Worm (Caenorhabditis elegans): ENCODE measurements around the gene srbc-45.

DNA sequence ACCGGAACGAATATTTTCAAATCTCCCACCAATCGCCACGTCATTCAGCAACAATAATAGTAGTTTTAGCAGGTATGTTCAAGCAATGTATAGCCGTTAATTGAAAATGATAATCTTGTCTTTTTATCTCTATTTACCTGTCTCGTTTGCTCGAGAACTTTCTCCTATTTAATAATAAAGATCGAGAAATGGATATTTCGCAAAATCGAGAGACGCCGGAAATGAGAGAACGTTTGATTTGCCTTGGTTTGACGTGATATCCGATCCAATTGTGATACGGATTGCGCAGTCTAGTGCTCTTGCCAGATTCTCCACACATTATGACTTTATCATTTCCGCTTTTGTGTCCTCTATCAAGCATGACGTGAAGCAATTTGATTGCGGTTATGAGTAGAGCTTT, 29.5 kb upstream of the srbc-45 start:
- TF ChIP-seq R02D3.7 (tag; optimal IDR thresholded peaks at IDR 0.05) (no peak), D1046.2 (GFP tag; IDR thresholded peaks at IDR 0.05) (no peak), mdl-1 (tag; optimal IDR thresholded peaks at IDR 0.05) (no peak), F26F4.8 (GFP tag; conservative IDR thresholded peaks at IDR 0.05) (no peak), mxl-2 (GFP tag; conservative IDR thresholded peaks at IDR 0.05) (no peak), nhr-11 (tag; optimal IDR thresholded peaks at IDR 0.05) (no peak), vab-7 (GFP tag; IDR thresholded peaks at IDR 0.05) (no peak), nhr-237 (tag; optimal IDR thresholded peaks at IDR 0.05) (no peak), unc-62 (GFP tag; optimal IDR thresholded peaks at IDR 0.05 in 1 of 2) (no peak), unc-62 (tag; optimal IDR thresholded peaks at IDR 0.05) (no peak), ama-1 (optimal IDR thresholded peaks at IDR 0.05) (no peak), egl-43 (GFP tag; IDR thresholded peaks at IDR 0.05) (no peak), spr-3 (GFP tag; optimal IDR thresholded peaks at IDR 0.05) (no peak), unc-39 (tag; optimal IDR thresholded peaks at IDR 0.05) (no peak), daf-16 (GFP tag; optimal IDR thresholded peaks at IDR 0.05) (no peak), daf-16 (tag; optimal IDR thresholded peaks at IDR 0.05) (no peak)
